Fruit fly (Drosophila melanogaster): ENCODE data around the gene Rpn9.

DNA sequence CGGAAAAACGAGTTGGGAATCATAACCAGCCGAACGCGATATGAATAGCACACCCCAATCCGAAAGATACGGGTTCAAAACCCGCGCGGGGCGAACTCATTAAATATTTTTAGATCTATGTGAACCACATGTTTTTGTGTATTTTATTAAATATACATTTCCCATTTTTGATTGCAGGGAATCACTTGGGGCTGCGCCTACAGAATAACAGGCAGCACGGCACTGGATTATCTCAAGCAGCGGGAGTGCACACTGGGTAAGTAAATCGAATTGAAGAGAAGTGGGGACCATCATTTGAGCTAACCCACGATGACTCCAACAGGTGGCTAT is 2.8 kb downstream of the Rpn9 start:
- peak; percentile 18 for TF ChIP-seq EcR (GFP tag; optimal IDR thresholded peaks at IDR 0.05)
- TF ChIP-seq CG9948 (tag; optimal IDR thresholded peaks at IDR 0.05): no peak
- TF ChIP-seq Snoo (tag; optimal IDR thresholded peaks at IDR 0.05): no peak
- TF ChIP-seq CG13204 (GFP tag; optimal IDR thresholded peaks at IDR 0.05): no peak
